Worm (Caenorhabditis elegans) whole organism, L1 larva: Measurements from ENCODE around the gene F55G1.7.

ENCODE experiments used
- ama-1 ChIP-seq: fragments of 150-350 bp; optimal IDR thresholded peaks from 2 replicates; lab custom pipeline; 2014
- ceh-63 ChIP-seq: fragments of 200-800 bp; sonication (Bioruptor generic); optimal IDR thresholded peaks from 2 replicates; lab custom pipeline; 2018; ENCODE audit warnings: mild to moderate bottlenecking, missing genetic modification characterization, missing compliant biosample characterization
- ces-1 ChIP-seq: fragments of 150-350 bp; optimal IDR thresholded peaks from 2 replicates; lab custom pipeline; 2014; ENCODE audit warnings: missing biosample characterization, missing genetic modification reagents, missing genetic modification characterization
- fkh-10 ChIP-seq: sonication (generic microtip); optimal IDR thresholded peaks from 2 replicates; lab custom pipeline; 2017; ENCODE audit warnings: missing biosample characterization, missing genetic modification reagents, missing genetic modification characterization
- hlh-4 ChIP-seq: sonication (generic microtip); optimal IDR thresholded peaks from 2 replicates; lab custom pipeline; 2016; ENCODE audit warnings: mild to moderate bottlenecking, missing genetic modification characterization, missing compliant biosample characterization
- lsy-2 ChIP-seq, 2 experiments: fragments of 150-350 bp; optimal IDR thresholded peaks; 2 replicates each; lab custom pipeline; 2014; ENCODE audit warnings: missing biosample characterization in 2 of 2, missing genetic modification characterization in 2 of 2
- nhr-11 ChIP-seq: fragments of 150-350 bp; optimal IDR thresholded peaks from 2 replicates; lab custom pipeline; 2014; ENCODE audit warnings: missing biosample characterization, missing genetic modification characterization
- nhr-12 ChIP-seq: sonication (generic microtip); optimal IDR thresholded peaks from 2 replicates; lab custom pipeline; 2017; ENCODE audit warnings: missing biosample characterization, missing genetic modification characterization
- nhr-28 ChIP-seq: fragments of 150-350 bp; optimal IDR thresholded peaks from 2 replicates; lab custom pipeline; 2014; ENCODE audit warnings: missing biosample characterization, missing genetic modification characterization
- nhr-76 ChIP-seq: sonication (generic microtip); optimal IDR thresholded peaks from 2 replicates; lab custom pipeline; 2017; ENCODE audit warnings: missing biosample characterization, missing genetic modification characterization
- rnt-1 ChIP-seq: sonication (generic microtip); optimal IDR thresholded peaks from 2 replicates; lab custom pipeline; 2016; ENCODE audit warnings: mild to moderate bottlenecking, missing genetic modification characterization, moderate library complexity, missing compliant biosample characterization
- sox-4 ChIP-seq: sonication (generic microtip); optimal IDR thresholded peaks from 2 replicates; lab custom pipeline; 2016; ENCODE audit warnings: missing genetic modification characterization, missing compliant biosample characterization
- tlp-1 ChIP-seq: fragments of 150-350 bp; optimal IDR thresholded peaks from 2 replicates; lab custom pipeline; 2014; ENCODE audit warnings: missing biosample characterization, missing genetic modification characterization

- TF ChIP-seq rnt-1 (tag; lab: Kevin White, UChicago) (peak; percentile 31), nhr-28 (no peak), ces-1 (GFP tag; lab: Kevin White, UChicago) (no peak), lsy-2 (tag; optimal IDR thresholded peaks at IDR 0.05; lab: Kevin White, UChicago) (no peak), tlp-1 (no peak), hlh-4 (tag; lab: Kevin White, UChicago) (no peak), fkh-10 (GFP tag; lab: Kevin White, UChicago) (no peak), sox-4 (tag; lab: Kevin White, UChicago) (no peak), nhr-12 (tag; lab: Kevin White, UChicago) (no peak), nhr-11 (tag; lab: Kevin White, UChicago) (no peak), ceh-63 (GFP tag; lab: Kevin White, UChicago) (no peak), nhr-76 (no peak), ama-1 (lab: Kevin White, UChicago) (no peak)
These were observed 18.2 kb upstream of the F55G1.7 start, which contains the start of the genes his-60 and his-59 for ce11 chrIV:7487554-7488456.
